Fruit fly (Drosophila melanogaster): ENCODE measurements around the gene sicily.

DNA sequence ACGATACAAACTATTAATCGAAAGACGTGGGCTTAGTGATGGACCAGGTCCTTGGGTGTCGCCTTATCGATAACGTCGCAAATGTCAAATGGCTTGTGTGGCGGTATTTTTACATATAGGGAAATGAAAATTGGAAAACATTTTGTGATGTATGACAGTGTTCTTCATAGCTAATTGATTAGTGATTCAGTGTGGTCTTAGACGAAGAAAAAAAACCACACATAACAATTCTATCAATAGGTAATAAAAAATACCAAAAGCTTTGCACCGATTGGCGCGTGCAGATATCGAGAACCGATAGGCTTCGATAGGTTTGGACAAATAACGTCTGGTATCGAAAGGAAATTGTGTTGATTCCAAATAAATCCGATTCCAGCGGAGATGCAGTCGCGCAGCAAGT lies 22.7 kb upstream of the sicily start, which contains the start of the genes Nrd1 and CG1847:
- no peak for TF ChIP-seq D1 (tag; optimal IDR thresholded peaks at IDR 0.05)
- no peak for TF ChIP-seq rn (GFP tag; IDR thresholded peaks at IDR 0.05)
- TF ChIP-seq EcR (GFP tag; optimal IDR thresholded peaks at IDR 0.05), result no peak
- TF ChIP-seq Ets98B (GFP tag; IDR thresholded peaks at IDR 0.05), result no peak
- no peak for TF ChIP-seq CG15710 (tag; optimal IDR thresholded peaks at IDR 0.05)
- TF ChIP-seq fd96Ca (GFP tag; IDR thresholded peaks at IDR 0.05), result no peak
- TF ChIP-seq Pif1B (GFP tag; optimal IDR thresholded peaks at IDR 0.05), result no peak
- no peak for TF ChIP-seq CG4496 (GFP tag; IDR thresholded peaks at IDR 0.05)

Data from whole organism, pupa.